Worm (Caenorhabditis elegans): Measurements from ENCODE around the gene F57E7.2.

- TF ChIP-seq hnd-1 (tag; optimal IDR thresholded peaks at IDR 0.05) (no peak), ceh-36 (tag; optimal IDR thresholded peaks at IDR 0.05) (no peak), aly-1 (tag; optimal IDR thresholded peaks at IDR 0.05) (no peak), pes-1 (GFP tag; IDR thresholded peaks at IDR 0.05) (no peak), hmg-4 (GFP tag; optimal IDR thresholded peaks at IDR 0.05) (no peak), B0310.2 (tag; optimal IDR thresholded peaks at IDR 0.05) (no peak), ceh-13 (GFP tag; optimal IDR thresholded peaks at IDR 0.05) (no peak), ama-1 (optimal IDR thresholded peaks at IDR 0.05) (no peak), scrt-1 (GFP tag; IDR thresholded peaks at IDR 0.05) (no peak), tbx-37 (GFP tag; conservative IDR thresholded peaks at IDR 0.05) (no peak), flt-1 (GFP tag; IDR thresholded peaks at IDR 0.05) (no peak), F13C5.2 (tag; optimal IDR thresholded peaks at IDR 0.05) (no peak)
These were observed 10.9 kb downstream of the F57E7.2 start, which contains the start of gene srw-35 for ce11 chrV:16471995-16472563.

Data from whole organism, early embryonic.